Worm (Caenorhabditis elegans) whole organism, young adult: ENCODE measurements around the gene EEED8.13.

ENCODE experiments used
- B0261.1 ChIP-seq: sonication (generic microtip); optimal IDR thresholded peaks from 2 replicates; lab custom pipeline; 2016; ENCODE audit warnings: mild to moderate bottlenecking, missing genetic modification characterization, moderate library complexity, missing compliant biosample characterization
- B0336.3 ChIP-seq: fragments of 200-800 bp; sonication (Bioruptor generic); IDR thresholded peaks from 2 replicates; pipeline ENCODE4 v1.3.6; 2022; ENCODE audit warnings: missing genetic modification characterization, missing compliant biosample characterization
- F10E7.11 ChIP-seq: sonication (generic microtip); optimal IDR thresholded peaks from 2 replicates; lab custom pipeline; 2017; ENCODE audit warnings: mild to moderate bottlenecking, missing genetic modification characterization, moderate library complexity, missing compliant biosample characterization
- F52B5.7 ChIP-seq: sonication (generic microtip); optimal IDR thresholded peaks from 2 replicates; lab custom pipeline; 2016; ENCODE audit warnings: mild to moderate bottlenecking, missing genetic modification characterization, missing compliant biosample characterization
- F55B11.4 ChIP-seq: sonication (generic microtip); optimal IDR thresholded peaks from 2 replicates; lab custom pipeline; 2016; ENCODE audit warnings: missing compliant biosample characterization, missing genetic modification characterization, borderline replicate concordance; ENCODE audit not compliant: insufficient read depth
- K11D2.4 ChIP-seq: fragments of 200-800 bp; sonication (Bioruptor generic); IDR thresholded peaks from 2 replicates; pipeline ENCODE4 v1.3.6; 2022; ENCODE audit warnings: missing genetic modification reagents, missing genetic modification characterization, missing compliant biosample characterization
- T07F8.4 ChIP-seq: sonication (generic microtip); optimal IDR thresholded peaks from 2 replicates; lab custom pipeline; 2016; ENCODE audit warnings: mild to moderate bottlenecking, missing genetic modification characterization, moderate library complexity, missing compliant biosample characterization
- Y53G8AR.9 ChIP-seq: fragments of 200-800 bp; sonication (Bioruptor generic); conservative IDR thresholded peaks from 2 replicates; pipeline ENCODE4 v1.3.6; 2022; ENCODE audit warnings: missing genetic modification reagents, missing genetic modification characterization, missing compliant biosample characterization
- Y67H2A.10 ChIP-seq: fragments of 200-800 bp; sonication (Bioruptor generic); conservative IDR thresholded peaks from 2 replicates; pipeline ENCODE4 v1.3.6; 2022; ENCODE audit warnings: missing genetic modification reagents, missing genetic modification characterization, missing compliant biosample characterization
- ZK185.1 ChIP-seq: sonication (generic microtip); optimal IDR thresholded peaks from 2 replicates; lab custom pipeline; 2016; ENCODE audit warnings: mild to moderate bottlenecking, missing genetic modification characterization, missing compliant biosample characterization; ENCODE audit not compliant: poor library complexity, severe bottlenecking
- ama-1 ChIP-seq, 3 experiments: fragments of 150-350 bp in 1 of 3; sonication (generic microtip) in 2 of 3; optimal IDR thresholded peaks; 2 replicates each; lab custom pipeline; 2014 to 2018; ENCODE audit warnings: missing biosample characterization in 2 of 3, missing genetic modification characterization in 2 of 3, missing genetic modification reagents in 2 of 3
- athp-1 ChIP-seq: sonication (generic microtip); optimal IDR thresholded peaks from 2 replicates; lab custom pipeline; 2017; ENCODE audit warnings: mild to moderate bottlenecking, missing genetic modification characterization, missing compliant biosample characterization
- bed-2 ChIP-seq: fragments of 200-800 bp; sonication (Bioruptor generic); IDR thresholded peaks from 2 replicates; pipeline ENCODE4 v1.3.6; 2022; ENCODE audit warnings: missing genetic modification reagents, missing genetic modification characterization, missing compliant biosample characterization
- ceh-27 ChIP-seq: fragments of 200-800 bp; sonication (Bioruptor generic); optimal IDR thresholded peaks from 2 replicates; lab custom pipeline; 2018; ENCODE audit warnings: mild to moderate bottlenecking, missing genetic modification characterization, moderate library complexity, missing compliant biosample characterization
- ceh-58 ChIP-seq: fragments of 200-800 bp; sonication (Bioruptor generic); IDR thresholded peaks from 2 replicates; pipeline ENCODE4 v1.3.6; 2022; ENCODE audit warnings: missing genetic modification characterization, missing compliant biosample characterization
- ceh-79 ChIP-seq: sonication (generic microtip); optimal IDR thresholded peaks from 2 replicates; lab custom pipeline; 2017; ENCODE audit warnings: mild to moderate bottlenecking, missing genetic modification characterization, missing compliant biosample characterization
- chd-7 ChIP-seq: sonication (generic microtip); optimal IDR thresholded peaks from 2 replicates; lab custom pipeline; 2016; ENCODE audit warnings: mild to moderate bottlenecking, missing genetic modification characterization, moderate library complexity, missing compliant biosample characterization
- dpl-1 ChIP-seq: fragments of 150-350 bp; optimal IDR thresholded peaks from 2 replicates; lab custom pipeline; 2014; ENCODE audit warnings: missing biosample characterization, missing genetic modification reagents, missing genetic modification characterization
- egl-44 ChIP-seq: fragments of 200-800 bp; sonication (Bioruptor generic); IDR thresholded peaks from 2 replicates; pipeline ENCODE4 v1.3.6; 2022; ENCODE audit warnings: missing genetic modification reagents, missing genetic modification characterization, missing compliant biosample characterization
- fkh-3 ChIP-seq: sonication (generic microtip); optimal IDR thresholded peaks from 2 replicates; lab custom pipeline; 2016; ENCODE audit warnings: mild to moderate bottlenecking, missing genetic modification characterization, missing compliant biosample characterization
- gei-17 ChIP-seq: fragments of 200-800 bp; sonication (Bioruptor generic); optimal IDR thresholded peaks from 2 replicates; lab custom pipeline; 2018; ENCODE audit warnings: mild to moderate bottlenecking, missing genetic modification characterization, missing compliant biosample characterization
- him-1 ChIP-seq: sonication (generic microtip); optimal IDR thresholded peaks from 2 replicates; lab custom pipeline; 2016; ENCODE audit warnings: missing genotype, missing genetic modification reagents, missing genetic modification characterization, missing compliant biosample characterization
- lin-35 ChIP-seq, 3 experiments: fragments of 150-350 bp in 2 of 3; sonication (generic microtip) in 1 of 3; optimal IDR thresholded peaks; 2 replicates each; lab custom pipeline; 2014 to 2018; ENCODE audit warnings: missing biosample characterization in 3 of 3, missing genetic modification characterization in 3 of 3, missing genetic modification reagents in 3 of 3
- lin-54 ChIP-seq: fragments of 200-800 bp; sonication (Bioruptor generic); optimal IDR thresholded peaks from 2 replicates; lab custom pipeline; 2018; ENCODE audit warnings: mild to moderate bottlenecking, missing genetic modification characterization, missing compliant biosample characterization
- lsl-1 ChIP-seq: fragments of 200-800 bp; sonication (Bioruptor generic); optimal IDR thresholded peaks from 2 replicates; lab custom pipeline; 2018; ENCODE audit warnings: mild to moderate bottlenecking, missing genetic modification characterization, moderate library complexity, missing compliant biosample characterization
- lsy-27 ChIP-seq: sonication (generic microtip); optimal IDR thresholded peaks from 2 replicates; lab custom pipeline; 2017; ENCODE audit warnings: missing genetic modification characterization, mild to moderate bottlenecking, missing compliant biosample characterization, antibody characterized with exemption, missing genotype, borderline replicate concordance; ENCODE audit not compliant: insufficient read depth
- madf-6 ChIP-seq: fragments of 200-800 bp; sonication (Bioruptor generic); IDR thresholded peaks from 2 replicates; pipeline ENCODE4 v1.3.6; 2022; ENCODE audit warnings: missing genetic modification reagents, missing genetic modification characterization, missing compliant biosample characterization
- madf-8 ChIP-seq: fragments of 200-800 bp; sonication (Bioruptor generic); conservative IDR thresholded peaks from 2 replicates; pipeline ENCODE4 v1.3.6; 2022; ENCODE audit warnings: missing genetic modification reagents, missing genetic modification characterization, missing compliant biosample characterization
- mcd-1 ChIP-seq: fragments of 200-800 bp; sonication (Bioruptor generic); IDR thresholded peaks from 2 replicates; pipeline ENCODE4 v1.3.6; 2022; ENCODE audit warnings: missing genetic modification reagents, missing genetic modification characterization, missing compliant biosample characterization
- mel-28 ChIP-seq: sonication (generic microtip); optimal IDR thresholded peaks from 2 replicates; lab custom pipeline; 2016; ENCODE audit warnings: borderline replicate concordance, mild to moderate bottlenecking, missing genetic modification characterization, missing compliant biosample characterization
- mes-4 ChIP-seq: sonication (generic microtip); optimal IDR thresholded peaks from 2 replicates; lab custom pipeline; 2016; ENCODE audit warnings: missing genotype, missing genetic modification characterization, missing compliant biosample characterization
- nfya-2 ChIP-seq: fragments of 200-800 bp; sonication (Bioruptor generic); IDR thresholded peaks from 2 replicates; pipeline ENCODE4 v1.3.6; 2022; ENCODE audit warnings: missing genetic modification reagents, missing genetic modification characterization, missing compliant biosample characterization
- nfyb-1 ChIP-seq: fragments of 200-800 bp; sonication (Bioruptor generic); IDR thresholded peaks from 2 replicates; pipeline ENCODE4 v1.3.6; 2022; ENCODE audit warnings: missing genetic modification reagents, missing genetic modification characterization, missing compliant biosample characterization
- nhr-179 ChIP-seq: sonication (generic microtip); optimal IDR thresholded peaks from 2 replicates; lab custom pipeline; 2016; ENCODE audit warnings: mild to moderate bottlenecking, missing genetic modification characterization, missing compliant biosample characterization
- rcor-1 ChIP-seq: fragments of 200-800 bp; sonication (Bioruptor generic); IDR thresholded peaks from 2 replicates; pipeline ENCODE4 v1.3.6; 2022; ENCODE audit warnings: missing genetic modification reagents, missing genetic modification characterization, missing compliant biosample characterization
- repo-1 ChIP-seq: sonication (generic microtip); optimal IDR thresholded peaks from 2 replicates; lab custom pipeline; 2017; ENCODE audit warnings: mild to moderate bottlenecking, missing genetic modification characterization, missing compliant biosample characterization
- snpc-1.1 ChIP-seq: sonication (generic microtip); optimal IDR thresholded peaks from 2 replicates; lab custom pipeline; 2017; ENCODE audit warnings: missing genetic modification characterization, mild to moderate bottlenecking, missing compliant biosample characterization, antibody characterized with exemption, moderate library complexity, missing genotype, missing genetic modification reagents; ENCODE audit not compliant: insufficient read depth
- snpc-1.3 ChIP-seq: sonication (generic microtip); optimal IDR thresholded peaks from 2 replicates; lab custom pipeline; 2017; ENCODE audit warnings: missing genetic modification characterization, mild to moderate bottlenecking, missing compliant biosample characterization, antibody characterized with exemption, moderate library complexity, missing genotype, missing genetic modification reagents; ENCODE audit not compliant: insufficient read depth
- snpc-4 ChIP-seq, 5 experiments: fragments of 150-350 bp in 1 of 5; sonication (generic microtip) in 4 of 5; optimal IDR thresholded peaks; 2 replicates each; lab custom pipeline; 2014 to 2018; ENCODE audit warnings: missing genetic modification characterization in 5 of 5, missing biosample characterization in 3 of 5, antibody characterized with exemption in 2 of 5, mild to moderate bottlenecking in 2 of 5, missing compliant biosample characterization in 2 of 5, missing genotype in 2 of 5, moderate library complexity in 2 of 5, missing genetic modification reagents in 1 of 5
- unc-62 ChIP-seq: fragments of 150-350 bp; optimal IDR thresholded peaks from 2 replicates; lab custom pipeline; 2014; ENCODE audit warnings: missing biosample characterization, missing genetic modification reagents, missing genetic modification characterization
- xnd-1 ChIP-seq: sonication (generic microtip); optimal IDR thresholded peaks from 2 replicates; lab custom pipeline; 2016; ENCODE audit warnings: missing genotype, missing genetic modification reagents, missing genetic modification characterization, missing compliant biosample characterization
- zim-3 ChIP-seq: sonication (generic microtip); optimal IDR thresholded peaks from 2 replicates; lab custom pipeline; 2017; ENCODE audit warnings: mild to moderate bottlenecking, missing genetic modification characterization, moderate library complexity, missing compliant biosample characterization
- ztf-25 ChIP-seq: fragments of 200-800 bp; sonication (Bioruptor generic); IDR thresholded peaks from 2 replicates; pipeline ENCODE4 v1.3.6; 2022; ENCODE audit warnings: missing genetic modification reagents, missing genetic modification characterization, missing compliant biosample characterization
- ztf-26 ChIP-seq: sonication (generic microtip); optimal IDR thresholded peaks from 2 replicates; lab custom pipeline; 2017; ENCODE audit warnings: missing genetic modification characterization, missing compliant biosample characterization
- ztf-28 ChIP-seq: fragments of 200-800 bp; sonication (Bioruptor generic); IDR thresholded peaks from 2 replicates; pipeline ENCODE4 v1.3.6; 2022; ENCODE audit warnings: missing genetic modification reagents, missing genetic modification characterization, missing compliant biosample characterization

The EEED8.13 gene

DNA sequence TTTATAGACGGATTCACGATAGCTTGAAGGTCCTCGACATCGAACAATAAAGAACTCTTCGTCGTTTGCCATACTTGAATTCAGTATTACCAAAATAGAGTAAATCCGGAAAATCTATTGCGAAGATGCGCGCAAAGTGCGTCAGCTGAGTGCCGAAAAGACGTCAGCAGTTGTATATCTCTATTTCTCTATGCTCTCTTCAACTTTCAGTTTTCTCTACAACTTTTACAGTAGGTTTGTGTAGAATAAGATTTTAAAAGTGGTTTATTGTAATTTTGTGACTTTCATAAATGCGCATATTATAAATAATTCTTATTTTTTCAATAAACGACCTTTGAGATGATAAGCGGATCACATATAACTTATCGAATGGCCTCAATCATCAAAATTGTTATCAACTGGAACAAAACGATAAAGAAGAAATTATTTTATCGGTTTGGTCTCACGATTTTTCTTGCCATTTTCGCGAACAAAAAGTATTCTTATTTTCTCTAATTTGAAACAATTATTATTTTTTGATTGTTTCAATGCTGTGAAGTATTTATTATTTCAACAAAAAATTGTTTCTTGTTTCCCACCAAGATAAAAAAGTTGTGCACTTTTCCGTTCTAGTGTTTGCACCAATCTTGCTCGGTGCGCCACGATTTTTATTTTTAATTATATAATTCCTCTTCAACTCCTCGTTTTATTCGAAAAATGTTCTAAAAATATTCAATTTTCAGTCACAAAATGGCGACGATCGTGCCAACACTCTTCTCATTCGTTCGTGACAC is 38.9 kb downstream of the EEED8.13 start, which contains the start of the genes agt-2 and F09E5.3 (continued):
- no peak for TF ChIP-seq ztf-28 (GFP tag; lab: Robert Waterston, UW)
- TF ChIP-seq egl-44 (GFP tag; lab: Robert Waterston, UW) = no peak
- peak; percentile 15 for TF ChIP-seq chd-7
- TF ChIP-seq fkh-3 (tag; lab: Kevin White, UChicago) = no peak
- no peak for TF ChIP-seq xnd-1 (tag; lab: Kevin White, UChicago)
- no peak for TF ChIP-seq zim-3
- TF ChIP-seq B0261.1 (tag; lab: Kevin White, UChicago) = no peak
- peak; percentile 45 for TF ChIP-seq dpl-1
- no peak for TF ChIP-seq ceh-79 (tag; lab: Kevin White, UChicago)
- TF ChIP-seq him-1 = no peak
- no peak for TF ChIP-seq lsy-27
- no peak for TF ChIP-seq unc-62 (GFP tag; lab: Kevin White, UChicago)
- no peak for TF ChIP-seq snpc-4 (GFP tag; optimal IDR thresholded peaks at IDR 0.05; lab: Kevin White, UChicago)
- TF ChIP-seq snpc-4 (tag; optimal IDR thresholded peaks at IDR 0.05; lab: Kevin White, UChicago) = peak; percentile 5 to 72 (median 52)
- TF ChIP-seq ztf-25 (GFP tag; lab: Robert Waterston, UW) = no peak
- peak; percentile 37 for TF ChIP-seq athp-1
- TF ChIP-seq mes-4 (tag; lab: Kevin White, UChicago) = no peak
- TF ChIP-seq B0336.3 = peak; percentile 52; the same call in 1 of the 2 replicates
- TF ChIP-seq K11D2.4 (GFP tag; lab: Robert Waterston, UW) = peak; percentile 83
- no peak for TF ChIP-seq Y67H2A.10
- TF ChIP-seq repo-1 = peak; percentile 56
- TF ChIP-seq snpc-1.3 (tag; lab: Kevin White, UChicago) = peak; percentile 14
- no peak for TF ChIP-seq nfya-2 (GFP tag; lab: Robert Waterston, UW)
- TF ChIP-seq ama-1 (optimal IDR thresholded peaks at IDR 0.05; lab: Kevin White, UChicago) = no peak
- no peak for TF ChIP-seq ama-1 (GFP tag; optimal IDR thresholded peaks at IDR 0.05; lab: Kevin White, UChicago)
- TF ChIP-seq lin-54 (GFP tag; lab: Kevin White, UChicago) = peak; percentile 87
- no peak for TF ChIP-seq F52B5.7 (tag; lab: Kevin White, UChicago)
- peak; percentile 77 for TF ChIP-seq nfyb-1 (GFP tag; lab: Robert Waterston, UW)
- no peak for TF ChIP-seq T07F8.4 (tag; lab: Kevin White, UChicago)
- peak; percentile 91 for TF ChIP-seq rcor-1 (GFP tag; lab: Robert Waterston, UW)
- no peak; the same call in 1 of the 2 replicates for TF ChIP-seq madf-8
- TF ChIP-seq F55B11.4 (tag; lab: Kevin White, UChicago) = no peak
- peak; percentile 7 for TF ChIP-seq snpc-1.1 (tag; lab: Kevin White, UChicago)
- TF ChIP-seq lsl-1 = peak; percentile 71
- TF ChIP-seq Y53G8AR.9 = peak; percentile 86
- TF ChIP-seq lin-35 (GFP tag; optimal IDR thresholded peaks at IDR 0.05; lab: Kevin White, UChicago) = peak in 2 of 3 experiments; percentile 72 to 91
- TF ChIP-seq nhr-179 (tag; lab: Kevin White, UChicago) = no peak
- no peak for TF ChIP-seq F10E7.11 (tag; lab: Kevin White, UChicago)
- peak; percentile 84 for TF ChIP-seq ZK185.1 (tag; lab: Kevin White, UChicago)
- TF ChIP-seq ceh-58 = no peak
- no peak for TF ChIP-seq mel-28 (tag; lab: Kevin White, UChicago)
- no peak for TF ChIP-seq bed-2 (GFP tag; lab: Robert Waterston, UW)
- no peak for TF ChIP-seq gei-17 (GFP tag; lab: Kevin White, UChicago)
- TF ChIP-seq ztf-26 (tag; lab: Kevin White, UChicago) = peak; percentile 58
- peak; percentile 82 for TF ChIP-seq mcd-1 (GFP tag; lab: Robert Waterston, UW)
- TF ChIP-seq madf-6 (GFP tag; lab: Robert Waterston, UW) = peak; percentile 82
- peak; percentile 80 for TF ChIP-seq ceh-27 (GFP tag; lab: Kevin White, UChicago)
